Worm (Caenorhabditis elegans) whole organism, L2 larva: ENCODE measurements around the gene spp-18.

Source experiments
- Y55F3AM.14 ChIP-seq: fragments of 200-800 bp; sonication (Bioruptor generic); optimal IDR thresholded peaks from 2 replicates; lab custom pipeline; 2018; ENCODE audit warnings: mild to moderate bottlenecking, missing genetic modification characterization, missing compliant biosample characterization
- blmp-1 ChIP-seq: sonication (generic microtip); optimal IDR thresholded peaks from 2 replicates; lab custom pipeline; 2017; ENCODE audit warnings: missing genetic modification characterization, mild to moderate bottlenecking, missing compliant biosample characterization, antibody characterized with exemption, moderate library complexity; ENCODE audit not compliant: insufficient read depth
- lin-13 ChIP-seq: fragments of 150-350 bp; optimal IDR thresholded peaks from 2 replicates; lab custom pipeline; 2014; ENCODE audit warnings: missing biosample characterization, missing genetic modification reagents, missing genetic modification characterization
- mbf-1 ChIP-seq: sonication (generic microtip); optimal IDR thresholded peaks from 2 replicates; lab custom pipeline; 2017; ENCODE audit warnings: missing biosample characterization, missing genetic modification characterization
- nhr-77 ChIP-seq: fragments of 150-350 bp; optimal IDR thresholded peaks from 2 replicates; lab custom pipeline; 2014; ENCODE audit warnings: missing biosample characterization, missing genetic modification characterization
- peb-1 ChIP-seq: fragments of 150-350 bp; optimal IDR thresholded peaks from 2 replicates; lab custom pipeline; 2014; ENCODE audit warnings: missing biosample characterization, missing genetic modification characterization
- sma-3 ChIP-seq: sonication (generic microtip); optimal IDR thresholded peaks from 2 replicates; lab custom pipeline; 2016; ENCODE audit warnings: missing genetic modification reagents, missing genetic modification characterization, missing compliant biosample characterization
- unc-39 ChIP-seq: fragments of 150-350 bp; optimal IDR thresholded peaks from 2 replicates; lab custom pipeline; 2014; ENCODE audit warnings: missing biosample characterization, missing genetic modification characterization

spp-18 gene

ce11 chrIV:9643188-9643587 lies 49.7 kb downstream of the spp-18 start, which contains the start of gene degl-2:
Gene degl-2 (plus strand): TSS chrIV:9643488.
- TF ChIP-seq Y55F3AM.14 (GFP tag; lab: Kevin White, UChicago) (no peak), nhr-77 (no peak), peb-1 (tag; lab: Kevin White, UChicago) (no peak), mbf-1 (tag; lab: Kevin White, UChicago) (no peak), blmp-1 (tag; lab: Kevin White, UChicago) (no peak), lin-13 (no peak), sma-3 (GFP tag; lab: Kevin White, UChicago) (no peak), unc-39 (tag; lab: Kevin White, UChicago) (no peak)
